Worm (Caenorhabditis elegans) whole organism, young adult: ENCODE data around the gene mdmh-35.

ENCODE experiments used
- F55B11.4 ChIP-seq: sonication (generic microtip); optimal IDR thresholded peaks from 2 replicates; lab custom pipeline; 2016; ENCODE audit warnings: missing compliant biosample characterization, missing genetic modification characterization, borderline replicate concordance; ENCODE audit not compliant: insufficient read depth
- ama-1 ChIP-seq, 3 experiments: fragments of 150-350 bp in 1 of 3; sonication (generic microtip) in 2 of 3; optimal IDR thresholded peaks; 2 replicates each; lab custom pipeline; 2014 to 2018; ENCODE audit warnings: missing biosample characterization in 2 of 3, missing genetic modification characterization in 2 of 3, missing genetic modification reagents in 2 of 3
- ceh-40 ChIP-seq: fragments of 200-800 bp; sonication (Bioruptor generic); IDR thresholded peaks from 2 replicates; pipeline ENCODE4 v1.3.6; 2022; ENCODE audit warnings: missing genetic modification characterization, missing compliant biosample characterization
- die-1 ChIP-seq: sonication (generic microtip); optimal IDR thresholded peaks from 2 replicates; lab custom pipeline; 2016; ENCODE audit warnings: missing genotype, mild to moderate bottlenecking, missing genetic modification characterization, missing compliant biosample characterization
- dpl-1 ChIP-seq: fragments of 150-350 bp; optimal IDR thresholded peaks from 2 replicates; lab custom pipeline; 2014; ENCODE audit warnings: missing biosample characterization, missing genetic modification reagents, missing genetic modification characterization
- madf-6 ChIP-seq: fragments of 200-800 bp; sonication (Bioruptor generic); IDR thresholded peaks from 2 replicates; pipeline ENCODE4 v1.3.6; 2022; ENCODE audit warnings: missing genetic modification reagents, missing genetic modification characterization, missing compliant biosample characterization
- rec-8 ChIP-seq, 2 experiments: sonication (generic microtip); optimal IDR thresholded peaks; 2 replicates each; lab custom pipeline; 2016; ENCODE audit warnings: mild to moderate bottlenecking in 2 of 2, missing genetic modification characterization in 2 of 2, missing genetic modification reagents in 2 of 2, missing genotype in 2 of 2, missing biosample characterization in 1 of 2, missing compliant biosample characterization in 1 of 2, moderate library complexity in 1 of 2
- snpc-1.1 ChIP-seq: sonication (generic microtip); optimal IDR thresholded peaks from 2 replicates; lab custom pipeline; 2017; ENCODE audit warnings: missing genetic modification characterization, mild to moderate bottlenecking, missing compliant biosample characterization, antibody characterized with exemption, moderate library complexity, missing genotype, missing genetic modification reagents; ENCODE audit not compliant: insufficient read depth
- unc-62 ChIP-seq: fragments of 150-350 bp; optimal IDR thresholded peaks from 2 replicates; lab custom pipeline; 2014; ENCODE audit warnings: missing biosample characterization, missing genetic modification reagents, missing genetic modification characterization

- TF ChIP-seq F55B11.4 (no peak), dpl-1 (GFP tag; lab: Kevin White, UChicago) (no peak), die-1 (tag; lab: Kevin White, UChicago) (no peak), madf-6 (GFP tag; lab: Robert Waterston, UW) (peak; percentile 37; the same call in 1 of the 2 replicates), ceh-40 (GFP tag; lab: Robert Waterston, UW) (no peak), unc-62 (GFP tag; lab: Kevin White, UChicago) (no peak), ama-1 (optimal IDR thresholded peaks at IDR 0.05; lab: Kevin White, UChicago) (no peak), ama-1 (GFP tag; optimal IDR thresholded peaks at IDR 0.05; lab: Kevin White, UChicago) (no peak), rec-8 (tag; optimal IDR thresholded peaks at IDR 0.05; lab: Kevin White, UChicago) (no peak), snpc-1.1 (tag; lab: Kevin White, UChicago) (no peak)
These were observed 44.7 kb upstream of the mdmh-35 start, which contains the start of gene rev-1 for ce11 chrII:7900190-7900672.
